Worm (Caenorhabditis elegans): Measurements from ENCODE around the gene nhr-158.

Gene nhr-158

DNA sequence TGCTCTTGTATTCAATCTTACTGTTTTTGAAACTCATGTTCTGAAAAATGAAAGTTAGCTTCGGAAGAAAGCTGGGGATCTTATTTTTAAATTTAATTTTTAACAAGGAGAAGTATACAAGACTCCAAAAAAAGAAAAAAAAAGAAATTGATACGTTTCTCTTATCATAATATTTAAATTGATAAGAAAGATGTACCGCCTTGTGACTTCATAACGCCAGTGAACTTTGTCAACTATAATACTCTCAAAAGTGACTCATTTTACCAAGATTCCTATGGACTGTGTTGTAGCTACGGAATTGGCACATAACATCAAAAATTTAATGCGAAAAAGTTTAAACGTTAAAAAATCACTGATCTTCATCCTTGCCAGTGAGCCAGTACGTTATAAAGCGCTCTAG, 22.2 kb downstream of the nhr-158 start:
- no peak for TF ChIP-seq W03F9.2 (tag; optimal IDR thresholded peaks at IDR 0.05)

DNA sequence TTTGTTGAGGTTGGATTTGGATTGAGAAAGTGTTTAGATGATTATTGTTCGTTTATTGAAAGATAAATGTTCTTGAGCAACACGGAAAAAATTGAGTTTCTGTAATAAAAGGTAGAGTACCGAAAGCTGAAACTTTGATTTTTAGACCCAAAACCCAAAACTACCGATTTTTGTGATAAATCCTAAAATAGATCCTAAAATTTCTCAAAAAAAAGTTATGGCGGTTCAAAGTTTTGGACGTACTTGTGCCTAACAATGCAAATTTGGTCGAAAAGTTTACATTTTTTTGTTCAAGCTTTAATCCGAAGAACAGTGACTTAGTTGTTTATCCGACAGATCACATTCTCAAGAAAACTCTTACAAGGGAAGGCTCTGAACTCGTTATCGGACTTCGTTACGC, 26.7 kb downstream of the nhr-158 start, which contains the start of gene nhr-185:
nhr-185 (minus strand) TSS at position 101 of the 400 bp plus-strand sequence.
- TF ChIP-seq him-1 (tag; optimal IDR thresholded peaks at IDR 0.05) (no peak), dao-5 (tag; optimal IDR thresholded peaks at IDR 0.05) (no peak), W03F9.2 (tag; optimal IDR thresholded peaks at IDR 0.05) (no peak)

DNA sequence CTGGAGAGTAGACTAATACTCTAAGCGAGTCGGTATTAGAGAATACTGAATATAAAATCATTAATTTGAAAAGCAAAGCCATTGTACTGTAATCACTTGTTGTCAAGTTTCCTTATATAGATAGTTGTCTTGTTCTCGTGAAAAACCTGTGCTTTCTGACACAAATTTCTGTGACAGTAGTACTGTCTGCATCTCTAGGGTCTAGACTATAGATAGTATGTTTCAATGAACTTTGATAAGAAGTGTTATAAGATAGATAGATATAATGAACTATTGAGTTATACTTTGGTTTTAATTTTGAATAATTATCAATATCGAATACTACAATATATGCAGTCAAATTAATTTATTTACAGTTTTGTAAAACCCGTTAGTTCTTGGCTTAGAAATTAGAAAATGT, 30.0 kb downstream of the nhr-158 start, which contains the start of gene ugt-32:
ugt-32 (minus strand) TSS at position 82 of the 400 bp plus-strand sequence.
- TF ChIP-seq W03F9.2 (tag; optimal IDR thresholded peaks at IDR 0.05) (no peak), him-1 (tag; optimal IDR thresholded peaks at IDR 0.05) (no peak), dao-5 (tag; optimal IDR thresholded peaks at IDR 0.05) (no peak)

DNA sequence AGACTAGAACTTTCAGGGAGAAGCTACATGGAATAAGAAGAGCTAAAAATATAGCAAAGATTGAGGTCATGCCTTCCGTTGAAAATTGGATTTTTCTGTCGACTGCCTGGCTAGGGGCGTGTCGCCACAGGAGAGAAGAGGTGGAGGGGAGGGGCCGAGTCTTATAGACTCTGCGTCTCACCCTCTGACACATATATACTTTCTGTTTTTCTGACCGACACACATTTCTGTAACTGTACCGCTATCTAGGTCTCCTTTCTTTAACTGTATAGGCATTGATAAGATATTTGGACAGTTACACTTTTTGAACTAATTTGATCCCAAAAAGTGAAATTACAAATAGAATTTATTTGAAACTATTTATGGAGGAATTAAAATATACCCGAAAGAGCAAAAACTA, 32.5 kb downstream of the nhr-158 start:
- TF ChIP-seq W03F9.2 (tag; optimal IDR thresholded peaks at IDR 0.05) (no peak), him-1 (tag; optimal IDR thresholded peaks at IDR 0.05) (no peak), dao-5 (tag; optimal IDR thresholded peaks at IDR 0.05) (no peak)

DNA sequence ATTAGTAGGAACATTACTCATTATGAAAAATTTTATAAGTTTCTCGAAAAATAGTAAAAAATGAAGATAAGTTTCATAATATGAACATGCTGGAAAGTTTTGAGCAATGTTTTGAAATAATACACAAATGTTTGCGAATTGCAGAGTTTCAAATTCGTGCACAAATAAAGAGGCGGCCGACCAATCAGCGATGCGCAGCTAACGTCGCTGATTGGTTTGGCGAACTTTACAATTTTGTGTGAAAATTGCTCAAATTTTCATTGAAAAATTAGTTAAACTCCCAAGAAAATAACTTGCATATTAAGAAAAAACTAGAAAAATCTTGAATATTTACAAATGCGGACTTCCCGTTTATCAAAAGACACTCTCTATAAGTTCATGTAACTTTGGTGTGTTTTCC, 41.3 kb downstream of the nhr-158 start:
- TF ChIP-seq dao-5 (tag; optimal IDR thresholded peaks at IDR 0.05): no peak

DNA sequence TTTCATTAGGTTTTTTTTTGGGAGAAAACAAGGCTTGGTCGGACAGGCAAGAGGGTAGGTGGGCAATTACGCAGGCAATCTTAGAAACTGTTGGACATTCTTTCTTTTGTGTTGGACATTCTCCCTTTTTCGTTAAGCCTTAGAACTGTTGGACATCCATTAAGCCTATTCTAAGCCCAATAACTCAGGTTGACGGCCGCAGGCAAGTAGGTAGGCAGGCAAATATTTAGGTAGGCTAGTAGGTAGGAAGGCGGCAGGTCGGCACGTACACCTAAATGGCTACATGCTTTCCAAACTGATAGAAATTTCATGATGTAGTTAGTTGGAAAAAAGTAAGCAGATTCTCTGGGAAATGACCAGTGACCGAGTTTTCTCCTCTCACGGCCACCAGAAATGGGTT, 41.8 kb downstream of the nhr-158 start:
- TF ChIP-seq W03F9.2 (tag; optimal IDR thresholded peaks at IDR 0.05) (no peak), him-1 (tag; optimal IDR thresholded peaks at IDR 0.05) (no peak), dao-5 (tag; optimal IDR thresholded peaks at IDR 0.05) (no peak)

DNA sequence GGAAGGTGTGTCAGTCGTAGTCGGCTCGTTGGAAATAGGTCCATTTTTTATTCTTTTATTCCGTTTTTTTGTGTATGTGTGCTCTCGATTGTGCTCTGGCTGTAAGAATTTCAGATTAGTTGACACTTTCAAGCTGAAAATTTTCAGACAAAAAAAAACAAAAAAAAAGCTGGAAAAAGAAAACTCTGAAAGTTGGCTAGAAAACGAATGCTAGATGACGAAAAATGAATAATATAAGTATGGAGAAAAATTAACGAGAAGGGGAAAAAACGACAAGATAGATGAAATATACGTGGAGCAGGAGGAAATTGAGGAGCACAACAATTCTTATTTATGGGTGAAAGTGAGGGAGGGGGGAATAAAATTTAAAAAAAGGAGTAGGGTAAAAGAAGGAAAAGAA, 42.3 kb downstream of the nhr-158 start, which contains the start of gene H10D18.5:
H10D18.5 (minus strand) TSS at position 101 of the 400 bp plus-strand sequence.
- no peak for TF ChIP-seq dao-5 (tag; optimal IDR thresholded peaks at IDR 0.05)
- no peak for TF ChIP-seq W03F9.2 (tag; optimal IDR thresholded peaks at IDR 0.05)
- TF ChIP-seq him-1 (tag; optimal IDR thresholded peaks at IDR 0.05): no peak

DNA sequence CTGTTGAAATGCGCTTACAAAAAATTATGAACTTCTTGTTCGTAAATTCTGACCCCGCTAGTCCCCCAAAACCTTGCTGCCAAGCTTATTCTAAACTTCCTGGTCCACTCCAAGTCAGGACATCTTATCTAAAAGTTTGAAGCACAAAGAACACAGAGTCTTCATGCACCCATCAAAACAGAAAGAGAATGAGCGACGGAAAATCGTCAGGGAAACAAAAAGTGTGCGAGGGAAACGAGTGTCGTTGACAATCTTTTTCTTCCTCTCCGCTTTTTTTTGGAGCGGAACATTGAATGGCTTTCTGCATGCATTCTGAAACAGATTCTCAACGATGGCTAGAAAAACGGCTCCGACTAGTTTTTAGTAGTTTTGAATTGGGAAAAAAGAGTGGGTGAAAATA, 48.8 kb downstream of the nhr-158 start:
- TF ChIP-seq W03F9.2 (tag; optimal IDR thresholded peaks at IDR 0.05): no peak
- no peak for TF ChIP-seq him-1 (tag; optimal IDR thresholded peaks at IDR 0.05)
- TF ChIP-seq dao-5 (tag; optimal IDR thresholded peaks at IDR 0.05): no peak

Data from whole organism, L4/young adult.